Fruit fly (Drosophila melanogaster) whole organism, embryonic: ENCODE results near the gene Cep164.
A peak's percentile ranks its signal among the peaks of the same experiment; 100 is the strongest.

Source experiments
- BEAF-32 ChIP-seq: fragments of 200-800 bp; sonication (Bioruptor generic); optimal IDR thresholded peaks from 3 replicates; lab custom pipeline; 2017; ENCODE audit warnings: missing biosample characterization, missing genetic modification characterization, mild to moderate bottlenecking, moderate library complexity, missing genetic modification reagents
- Blimp-1 ChIP-seq: fragments of 200-800 bp; sonication (Bioruptor generic); optimal IDR thresholded peaks from 3 replicates; lab custom pipeline; 2018; ENCODE audit warnings: missing biosample characterization, missing genetic modification characterization, mild to moderate bottlenecking, moderate library complexity, missing genetic modification reagents
- Bteb2 ChIP-seq: fragments of 200-800 bp; sonication (Bioruptor generic); optimal IDR thresholded peaks from 2 replicates; lab custom pipeline; 2016; ENCODE audit warnings: missing biosample characterization, missing genetic modification characterization
- CG10431 ChIP-seq: fragments of 200-800 bp; sonication (Bioruptor generic); optimal IDR thresholded peaks from 3 replicates; lab custom pipeline; 2018; ENCODE audit warnings: missing biosample characterization, mild to moderate bottlenecking, missing genetic modification characterization
- CG10959 ChIP-seq: fragments of 200-800 bp; sonication (Bioruptor generic); IDR thresholded peaks from 2 replicates; pipeline ENCODE4 v1.3.6; 2022; ENCODE audit warnings: missing biosample characterization, missing genetic modification characterization
- CG10979 ChIP-seq: fragments of 200-800 bp; sonication (Bioruptor generic); optimal IDR thresholded peaks from 2 replicates; lab custom pipeline; 2018; ENCODE audit warnings: missing biosample characterization, mild to moderate bottlenecking, missing genetic modification characterization, moderate library complexity
- CG11560 ChIP-seq: fragments of 200-800 bp; sonication (Bioruptor generic); IDR thresholded peaks from 3 replicates; pipeline ENCODE4 v1.3.6; 2022; ENCODE audit warnings: missing biosample characterization, missing genetic modification characterization
- CG12071 ChIP-seq: fragments of 200-800 bp; sonication (Bioruptor generic); optimal IDR thresholded peaks from 3 replicates; lab custom pipeline; 2018; ENCODE audit warnings: missing biosample characterization, mild to moderate bottlenecking, missing genetic modification characterization
- CG12155 ChIP-seq: fragments of 200-800 bp; sonication (Bioruptor generic); optimal IDR thresholded peaks from 3 replicates; lab custom pipeline; 2016; ENCODE audit warnings: missing biosample characterization, missing genetic modification characterization
- CG12236 ChIP-seq: fragments of 200-800 bp; sonication (Bioruptor generic); optimal IDR thresholded peaks from 2 replicates; lab custom pipeline; 2016; ENCODE audit warnings: missing biosample characterization, missing genetic modification characterization
- CG12659 ChIP-seq: fragments of 200-800 bp; sonication (Bioruptor generic); optimal IDR thresholded peaks from 3 replicates; lab custom pipeline; 2017; ENCODE audit warnings: mild to moderate bottlenecking, missing biosample characterization, missing genetic modification reagents, missing genetic modification characterization
- CG16815 ChIP-seq: fragments of 200-800 bp; sonication (Bioruptor generic); optimal IDR thresholded peaks from 3 replicates; lab custom pipeline; 2017; ENCODE audit warnings: missing biosample characterization, mild to moderate bottlenecking, missing genetic modification characterization
- CG18011 ChIP-seq: fragments of 200-800 bp; sonication (Bioruptor generic); optimal IDR thresholded peaks from 2 replicates; lab custom pipeline; 2017; ENCODE audit warnings: missing biosample characterization, missing genetic modification characterization, mild to moderate bottlenecking, moderate library complexity, missing genotype
- CG18476 ChIP-seq: fragments of 200-800 bp; sonication (Bioruptor generic); optimal IDR thresholded peaks from 2 replicates; lab custom pipeline; 2016; ENCODE audit warnings: missing biosample characterization, mild to moderate bottlenecking, missing genetic modification characterization
- CG18764 ChIP-seq: fragments of 200-800 bp; sonication (Bioruptor generic); optimal IDR thresholded peaks from 3 replicates; lab custom pipeline; 2016; ENCODE audit warnings: missing biosample characterization, missing genetic modification characterization
- CG31224 ChIP-seq: fragments of 200-800 bp; sonication (Bioruptor generic); IDR thresholded peaks from 2 replicates; pipeline ENCODE4 v1.3.6; 2022; ENCODE audit warnings: missing biosample characterization, missing genetic modification characterization
- CG31388 ChIP-seq: fragments of 200-800 bp; sonication (Bioruptor generic); optimal IDR thresholded peaks from 2 replicates; lab custom pipeline; 2016; ENCODE audit warnings: missing biosample characterization, missing genetic modification characterization
- CG4424 ChIP-seq: fragments of 200-800 bp; sonication (Bioruptor generic); optimal IDR thresholded peaks from 3 replicates; lab custom pipeline; 2016; ENCODE audit warnings: missing biosample characterization, missing genetic modification characterization
- CG4707 ChIP-seq: fragments of 200-800 bp; sonication (Bioruptor generic); optimal IDR thresholded peaks from 2 replicates; lab custom pipeline; 2018; ENCODE audit warnings: missing biosample characterization, mild to moderate bottlenecking, missing genetic modification characterization, moderate library complexity
- CG5180 ChIP-seq: fragments of 200-800 bp; sonication (Bioruptor generic); optimal IDR thresholded peaks from 3 replicates; lab custom pipeline; 2017; ENCODE audit warnings: missing biosample characterization, missing genetic modification characterization, mild to moderate bottlenecking, moderate library complexity, missing genetic modification reagents
- CG6175 ChIP-seq: fragments of 200-800 bp; sonication (Bioruptor generic); IDR thresholded peaks from 3 replicates; pipeline ENCODE4 v1.3.6; 2022; ENCODE audit warnings: missing biosample characterization, missing genetic modification characterization
- CG7357 ChIP-seq: fragments of 200-800 bp; sonication (Bioruptor generic); IDR thresholded peaks from 3 replicates; pipeline ENCODE4 v1.3.6; 2022; ENCODE audit warnings: missing biosample characterization, missing genetic modification characterization
- CG7987 ChIP-seq: fragments of 200-800 bp; sonication (Bioruptor generic); optimal IDR thresholded peaks from 2 replicates; lab custom pipeline; 2018; ENCODE audit warnings: missing biosample characterization, mild to moderate bottlenecking, missing genetic modification characterization, moderate library complexity
- D19B ChIP-seq: fragments of 200-800 bp; sonication (Bioruptor generic); optimal IDR thresholded peaks from 2 replicates; lab custom pipeline; 2017; ENCODE audit warnings: missing biosample characterization, mild to moderate bottlenecking, missing genetic modification characterization
- Hmx ChIP-seq: fragments of 200-800 bp; sonication (Bioruptor generic); optimal IDR thresholded peaks from 2 replicates; lab custom pipeline; 2016; ENCODE audit warnings: missing biosample characterization, missing genetic modification characterization
- Nf-YA ChIP-seq: fragments of 200-800 bp; sonication (Bioruptor generic); IDR thresholded peaks from 2 replicates; pipeline ENCODE4 v1.3.6; 2022; ENCODE audit warnings: missing biosample characterization, missing genetic modification characterization
- Nf-YC ChIP-seq: fragments of 200-800 bp; optimal IDR thresholded peaks from 3 replicates; lab custom pipeline; 2019; ENCODE audit warnings: missing biosample characterization, mild to moderate bottlenecking, missing genetic modification characterization, moderate library complexity
- Opbp ChIP-seq: fragments of 200-800 bp; sonication (Bioruptor generic); IDR thresholded peaks from 3 replicates; pipeline ENCODE4 v1.3.6; 2022; ENCODE audit warnings: missing biosample characterization, missing genetic modification characterization; ENCODE audit not compliant: partially characterized antibody
- Ravus ChIP-seq: fragments of 200-800 bp; sonication (Bioruptor generic); IDR thresholded peaks from 2 replicates; pipeline ENCODE4 v1.3.6; 2022; ENCODE audit warnings: missing biosample characterization, missing genetic modification characterization
- Rfx ChIP-seq: fragments of 200-800 bp; sonication (Bioruptor generic); IDR thresholded peaks from 2 replicates; pipeline ENCODE4 v1.3.6; 2022; ENCODE audit warnings: missing biosample characterization, missing genetic modification characterization
- Scr ChIP-seq: fragments of 200-800 bp; sonication (Bioruptor generic); IDR thresholded peaks from 2 replicates; pipeline ENCODE4 v1.3.6; 2022; ENCODE audit warnings: missing biosample characterization, missing genetic modification characterization; ENCODE audit not compliant: partially characterized antibody
- Stat92E ChIP-seq, 3 experiments: fragments of >200 bp in 2 of 3; fragments of 200-800 bp in 1 of 3; sonication (Bioruptor generic) in 1 of 3; optimal IDR thresholded peaks; 2 replicates each; lab custom pipeline; 2017 to 2019; ENCODE audit warnings: missing biosample characterization in 3 of 3, missing genetic modification characterization in 3 of 3, mild to moderate bottlenecking in 1 of 3, moderate library complexity in 1 of 3
- ash1 ChIP-seq: fragments of 200-800 bp; sonication (Bioruptor generic); optimal IDR thresholded peaks from 2 replicates; lab custom pipeline; 2018; ENCODE audit warnings: missing biosample characterization, mild to moderate bottlenecking, missing genetic modification characterization
- btn ChIP-seq: fragments of 200-800 bp; sonication (Bioruptor generic); optimal IDR thresholded peaks from 2 replicates; lab custom pipeline; 2016; ENCODE audit warnings: missing biosample characterization, missing genetic modification characterization
- da ChIP-seq: fragments of 200-800 bp; sonication (Bioruptor generic); optimal IDR thresholded peaks from 2 replicates; lab custom pipeline; 2016; ENCODE audit warnings: missing biosample characterization, missing genetic modification characterization
- dan ChIP-seq: fragments of 200-800 bp; sonication (Bioruptor generic); IDR thresholded peaks from 2 replicates; pipeline ENCODE4 v1.3.6; 2022; ENCODE audit warnings: missing biosample characterization, missing genetic modification characterization
- grau ChIP-seq: fragments of 200-800 bp; optimal IDR thresholded peaks from 3 replicates; lab custom pipeline; 2019; ENCODE audit warnings: missing biosample characterization, mild to moderate bottlenecking, missing genetic modification characterization, moderate library complexity
- gro ChIP-seq: fragments of 200-800 bp; sonication (Bioruptor generic); optimal IDR thresholded peaks from 2 replicates; lab custom pipeline; 2016; ENCODE audit warnings: missing biosample characterization, missing genetic modification characterization
- h ChIP-seq: fragments of >200 bp; optimal IDR thresholded peaks from 2 replicates; lab custom pipeline; 2017
- her ChIP-seq: fragments of 200-800 bp; sonication (Bioruptor generic); optimal IDR thresholded peaks from 2 replicates; lab custom pipeline; 2016; ENCODE audit warnings: missing biosample characterization, missing genetic modification characterization
- jumu ChIP-seq: fragments of 200-800 bp; sonication (Bioruptor generic); optimal IDR thresholded peaks from 3 replicates; lab custom pipeline; 2016; ENCODE audit warnings: missing biosample characterization, missing genetic modification characterization
- nmo ChIP-seq: fragments of 200-800 bp; sonication (Bioruptor generic); optimal IDR thresholded peaks from 2 replicates; lab custom pipeline; 2018; ENCODE audit warnings: missing biosample characterization, mild to moderate bottlenecking, missing genetic modification characterization, moderate library complexity
- odd ChIP-seq: fragments of 200-800 bp; sonication (Bioruptor generic); optimal IDR thresholded peaks from 2 replicates; lab custom pipeline; 2017; ENCODE audit warnings: missing biosample characterization, mild to moderate bottlenecking, missing genetic modification characterization
- ro ChIP-seq: fragments of 200-800 bp; sonication (Bioruptor generic); IDR thresholded peaks from 2 replicates; pipeline ENCODE4 v1.3.6; 2022; ENCODE audit warnings: missing biosample characterization, missing genetic modification characterization
- run ChIP-seq: fragments of 200-800 bp; sonication (Bioruptor generic); optimal IDR thresholded peaks from 3 replicates; lab custom pipeline; 2018; ENCODE audit warnings: missing biosample characterization, mild to moderate bottlenecking, missing genetic modification characterization
- shn ChIP-seq: fragments of 200-800 bp; sonication (Bioruptor generic); optimal IDR thresholded peaks from 3 replicates; lab custom pipeline; 2016; ENCODE audit warnings: missing biosample characterization, missing genetic modification characterization
- slp2 ChIP-seq: fragments of 200-800 bp; sonication (Bioruptor generic); optimal IDR thresholded peaks from 2 replicates; lab custom pipeline; 2016; ENCODE audit warnings: missing biosample characterization, missing genetic modification characterization
- tap ChIP-seq: fragments of 200-800 bp; optimal IDR thresholded peaks from 3 replicates; lab custom pipeline; 2019; ENCODE audit warnings: missing biosample characterization, mild to moderate bottlenecking, missing genetic modification characterization, moderate library complexity
- tio ChIP-seq: fragments of 200-800 bp; sonication (Bioruptor generic); optimal IDR thresholded peaks from 2 replicates; lab custom pipeline; 2017; ENCODE audit warnings: missing biosample characterization, missing genetic modification characterization, inconsistent platforms
- unc-4 ChIP-seq: fragments of 200-800 bp; sonication (Bioruptor generic); IDR thresholded peaks from 2 replicates; pipeline ENCODE4 v1.3.6; 2022; ENCODE audit warnings: missing biosample characterization, missing genetic modification characterization; ENCODE audit not compliant: partially characterized antibody

The Cep164 gene

DNA sequence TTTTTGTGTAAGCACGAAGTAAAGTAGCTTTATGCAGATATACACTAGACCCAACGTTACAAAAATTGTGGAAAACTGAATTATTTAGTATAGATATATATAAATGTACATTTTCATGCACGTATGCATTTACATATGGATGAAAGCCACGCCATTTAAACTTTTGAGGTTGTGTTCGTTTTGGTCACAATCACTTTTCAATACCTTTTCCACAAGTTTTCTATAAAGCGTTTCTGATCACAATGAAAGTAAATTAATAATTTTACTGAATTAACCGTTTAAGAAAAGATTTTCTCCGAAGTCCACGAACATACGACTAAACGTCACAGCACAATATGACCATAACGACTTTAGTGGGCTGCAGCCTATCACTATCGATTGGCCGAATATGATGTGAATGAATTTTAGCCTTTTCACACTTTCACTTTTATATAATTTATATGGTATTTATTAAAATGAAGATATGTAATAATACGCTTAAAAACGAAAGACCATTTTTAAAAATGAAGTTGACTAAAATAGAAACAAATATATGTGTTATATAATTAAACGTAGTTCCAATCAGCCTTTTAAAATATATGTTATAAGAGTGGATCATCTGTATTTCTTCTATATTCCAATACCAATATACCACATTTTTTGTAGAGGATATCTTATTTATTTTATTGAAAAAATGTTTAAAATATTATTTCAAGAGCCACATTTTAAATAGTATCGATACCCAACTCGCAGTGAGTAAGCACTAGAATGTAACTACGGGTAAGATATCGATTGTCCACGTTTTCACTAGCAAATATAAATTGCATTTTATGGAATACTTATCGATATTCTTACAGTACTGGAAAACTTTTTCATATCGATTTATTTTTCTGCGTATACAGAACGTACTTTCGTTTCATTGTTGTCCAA lies 9.1 kb upstream of the Cep164 start, which contains the start of the genes CG46312, eIF5 and exd (continued):
- TF ChIP-seq btn (no peak), CG18476 (GFP tag; lab: Kevin White, UChicago) (no peak), shn (GFP tag; lab: Kevin White, UChicago) (no peak), gro (GFP tag; lab: Kevin White, UChicago) (no peak), CG10979 (tag; lab: Kevin White, UChicago) (no peak), Blimp-1 (GFP tag; lab: Kevin White, UChicago) (no peak), CG12659 (GFP tag; lab: Kevin White, UChicago) (peak; percentile 30), grau (tag; lab: Kevin White, UChicago) (no peak), CG16815 (GFP tag; lab: Kevin White, UChicago) (no peak), ro (no peak), CG31388 (GFP tag; lab: Kevin White, UChicago) (no peak), BEAF-32 (GFP tag; lab: Kevin White, UChicago) (peak; percentile 82), Rfx (no peak), Scr (GFP tag; lab: Robert Waterston, UW) (peak; percentile 75), CG12155 (GFP tag; lab: Kevin White, UChicago) (no peak), Nf-YC (no peak), CG12236 (GFP tag; lab: Kevin White, UChicago) (no peak), da (GFP tag; lab: Kevin White, UChicago) (no peak), her (GFP tag; lab: Kevin White, UChicago) (no peak), jumu (GFP tag; lab: Kevin White, UChicago) (no peak), Hmx (GFP tag; lab: Kevin White, UChicago) (no peak), h (no peak), tap (tag; lab: Kevin White, UChicago) (no peak), Ravus (GFP tag; lab: Robert Waterston, UW) (no peak), CG31224 (GFP tag; lab: Robert Waterston, UW) (no peak), CG7357 (GFP tag; lab: Robert Waterston, UW) (peak; percentile 85), ash1 (GFP tag; lab: Kevin White, UChicago) (no peak), Stat92E (GFP tag; optimal IDR thresholded peaks at IDR 0.05; lab: Kevin White, UChicago) (no peak), unc-4 (GFP tag; lab: Robert Waterston, UW) (peak; percentile 67), CG7987 (no peak), CG10431 (GFP tag; lab: Kevin White, UChicago) (no peak), CG10959 (GFP tag; lab: Robert Waterston, UW) (no peak), dan (GFP tag; lab: Robert Waterston, UW) (no peak), CG5180 (GFP tag; lab: Kevin White, UChicago) (no peak), CG12071 (GFP tag; lab: Kevin White, UChicago) (no peak), Nf-YA (GFP tag; lab: Robert Waterston, UW) (no peak), nmo (GFP tag; lab: Kevin White, UChicago) (peak; percentile 55), CG18764 (no peak), CG6175 (GFP tag; lab: Robert Waterston, UW) (no peak), CG4707 (GFP tag; lab: Kevin White, UChicago) (no peak), tio (GFP tag; lab: Kevin White, UChicago) (no peak), CG11560 (tag; lab: Robert Waterston, UW) (no peak), CG18011 (GFP tag; lab: Kevin White, UChicago) (no peak), Bteb2 (no peak), CG4424 (GFP tag; lab: Kevin White, UChicago) (no peak), odd (no peak), Opbp (GFP tag; lab: Robert Waterston, UW) (peak; percentile 77), run (no peak), D19B (GFP tag; lab: Kevin White, UChicago) (no peak), slp2 (no peak)
